In the genomic region with DNA sequence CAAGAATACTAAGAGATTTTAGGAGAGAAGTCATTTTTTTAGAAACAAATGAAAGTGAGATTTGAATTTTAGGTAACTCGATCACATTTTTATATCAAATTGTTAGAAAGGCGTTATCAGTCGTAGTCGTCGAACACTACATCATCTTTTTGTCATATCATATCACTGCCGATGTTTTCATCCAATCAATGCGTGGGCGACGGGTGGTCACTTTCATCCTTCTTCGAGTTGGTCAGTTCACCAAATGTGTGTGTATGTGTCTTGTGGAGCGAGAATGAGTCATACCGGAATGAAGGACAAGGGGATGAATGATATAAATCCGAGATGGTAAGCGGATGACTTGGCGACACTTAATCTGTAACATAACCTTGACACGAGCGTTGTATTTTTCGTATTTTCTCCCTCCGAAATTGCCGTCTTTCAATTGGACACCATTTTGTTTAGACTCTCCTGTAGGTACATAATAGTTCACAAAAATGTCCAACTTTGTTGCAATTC, we compare ENCODE assay signal across 1 worm cellular context.
TF ChIP-seq lines count a peak whose summit lies in the region.

A gene (minus strand): TSS at position 51 of the 498 bp plus-strand sequence.
A gene (plus strand): TSS at position 160 of the 498 bp plus-strand sequence.

TF ChIP-seq in whole organism, L2 larva, 48 proteins besides CTCF, POLR2A, EP300 and RAD21 (continued from another document):
- TF ChIP-seq lin-39 (tag; optimal IDR thresholded peaks at IDR 0.05; lab: Kevin White, UChicago) (no peak), ztf-1 (GFP tag; conservative IDR thresholded peaks at IDR 0.05; lab: Robert Waterston, UW) (no peak), nhr-237 (tag; optimal IDR thresholded peaks at IDR 0.05; lab: Kevin White, UChicago) (no peak), nhr-77 (tag; optimal IDR thresholded peaks at IDR 0.05; lab: Kevin White, UChicago) (no peak), mbf-1 (tag; optimal IDR thresholded peaks at IDR 0.05; lab: Kevin White, UChicago) (no peak)
